Worm (Caenorhabditis elegans) whole organism, L3 larva: ENCODE results near the gene srx-82.

ENCODE experiments used
- aly-2 ChIP-seq: fragments of 150-350 bp; optimal IDR thresholded peaks from 2 replicates; lab custom pipeline; 2014; ENCODE audit warnings: missing biosample characterization, missing genetic modification characterization
- elt-3 ChIP-seq, 3 experiments: fragments of 150-350 bp in 1 of 3; sonication (generic microtip) in 2 of 3; optimal IDR thresholded peaks; 2 replicates in 2 of 3; 4 replicates in 1 of 3; lab custom pipeline; 2014 to 2017; ENCODE audit warnings: missing biosample characterization in 3 of 3, missing genetic modification characterization in 3 of 3
- lin-39 ChIP-seq: fragments of 150-350 bp; optimal IDR thresholded peaks from 2 replicates; lab custom pipeline; 2018; ENCODE audit warnings: missing biosample characterization, missing genetic modification reagents, missing genetic modification characterization
- mdl-1 ChIP-seq: fragments of 150-350 bp; optimal IDR thresholded peaks from 2 replicates; lab custom pipeline; 2014; ENCODE audit warnings: missing biosample characterization, missing genetic modification characterization
- snpc-4 ChIP-seq: fragments of 150-350 bp; optimal IDR thresholded peaks from 2 replicates; lab custom pipeline; 2014; ENCODE audit warnings: missing biosample characterization, missing genetic modification characterization
- ztf-4 ChIP-seq: fragments of 150-350 bp; optimal IDR thresholded peaks from 2 replicates; lab custom pipeline; 2014; ENCODE audit warnings: missing biosample characterization, missing genetic modification characterization

ce11 chrV:11545227-11545626 lies 44.3 kb upstream of the srx-82 start, which contains the start of gene F38B7.10:
- TF ChIP-seq elt-3 (tag; optimal IDR thresholded peaks at IDR 0.05; lab: Kevin White, UChicago) (no peak), aly-2 (tag; lab: Kevin White, UChicago) (no peak), snpc-4 (no peak), ztf-4 (no peak), lin-39 (no peak), mdl-1 (no peak)
